Worm (Caenorhabditis elegans): ENCODE results near the gene F53F8.6.

The F53F8.6 gene

DNA sequence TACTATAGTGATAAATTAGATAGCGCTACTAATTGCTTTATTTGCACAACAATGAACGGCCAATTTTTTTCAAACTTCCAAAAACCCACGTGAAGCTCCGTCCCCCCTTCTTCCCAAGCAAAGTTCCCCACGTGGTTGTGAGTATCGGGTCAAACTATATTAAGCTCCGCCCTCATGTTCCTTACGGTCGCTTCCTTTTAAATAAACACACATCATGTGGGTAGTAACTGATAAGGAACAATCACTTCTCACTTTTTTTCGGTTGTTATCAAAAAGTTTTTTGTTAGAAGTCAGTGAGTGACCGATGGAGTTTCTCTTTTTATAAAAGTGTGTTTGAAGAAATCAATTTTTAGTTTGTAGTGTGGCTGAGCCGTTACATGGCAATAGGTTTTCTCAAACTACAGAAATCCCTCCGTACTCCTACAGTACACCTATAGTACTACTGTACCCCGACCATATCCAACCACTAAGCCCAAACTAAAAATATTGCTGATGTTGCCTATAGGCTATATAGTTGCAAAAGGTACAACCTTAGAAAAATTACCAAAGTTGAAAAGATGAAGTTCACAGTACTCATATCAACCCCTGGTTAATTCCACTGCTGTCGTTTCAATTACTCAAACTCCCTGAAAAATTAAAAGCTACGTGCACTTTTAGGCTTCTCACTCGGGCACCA, 8.4 kb downstream of the F53F8.6 start (continued):
- no peak for TF ChIP-seq lin-29 (GFP tag; IDR thresholded peaks at IDR 0.05)
- peak; percentile 88 for TF ChIP-seq nhr-28 (tag; optimal IDR thresholded peaks at IDR 0.05)
- TF ChIP-seq mxl-3 (GFP tag; optimal IDR thresholded peaks at IDR 0.05), result peak; percentile 60
- 0 out of 2 replicates have a peak, but pooled peaks have one; percentile 40 for TF ChIP-seq pha-4 (GFP tag; IDR thresholded peaks at IDR 0.05)
- TF ChIP-seq pha-4 (tag; optimal IDR thresholded peaks at IDR 0.05), result no peak
- peak; percentile 65 for TF ChIP-seq php-3 (GFP tag; IDR thresholded peaks at IDR 0.05)

DNA sequence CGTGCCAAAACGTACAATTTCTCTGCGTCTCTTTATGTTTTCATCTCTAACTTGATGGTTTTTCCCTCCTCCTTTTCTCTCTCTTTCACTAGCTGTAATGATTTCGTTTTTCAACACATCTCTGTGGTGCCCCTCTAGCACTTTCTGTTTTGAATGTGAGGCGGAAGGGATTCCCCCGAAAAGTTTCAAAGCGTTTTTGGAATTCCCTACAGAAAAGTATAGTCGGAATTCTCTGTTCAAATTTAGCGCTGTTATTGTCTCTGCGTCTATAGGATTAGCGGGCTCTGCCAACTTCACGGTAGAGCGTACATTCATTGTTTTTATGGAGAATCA, 8.9 kb downstream of the F53F8.6 start:
- TF ChIP-seq F26F4.8 (GFP tag; conservative IDR thresholded peaks at IDR 0.05) (no peak), ceh-44 (GFP tag; IDR thresholded peaks at IDR 0.05) (no peak), rbr-2 (tag; optimal IDR thresholded peaks at IDR 0.05) (peak; percentile 8), ZK546.5 (tag; optimal IDR thresholded peaks at IDR 0.05) (no peak), dmd-8 (GFP tag; IDR thresholded peaks at IDR 0.05) (no peak), zip-11 (GFP tag; IDR thresholded peaks at IDR 0.05) (no peak), F44E2.7 (GFP tag; IDR thresholded peaks at IDR 0.05) (no peak), F37D6.2 (tag; optimal IDR thresholded peaks at IDR 0.05) (no peak), fkh-10 (GFP tag; optimal IDR thresholded peaks at IDR 0.05) (no peak), Y5F2A.4 (GFP tag; optimal IDR thresholded peaks at IDR 0.05) (no peak), zfp-3 (GFP tag; conservative IDR thresholded peaks at IDR 0.05) (no peak; the same call in 1 of the 2 replicates), ceh-82 (tag; optimal IDR thresholded peaks at IDR 0.05) (no peak), pqm-1 (tag; optimal IDR thresholded peaks at IDR 0.05) (no peak), nhr-41 (GFP tag; IDR thresholded peaks at IDR 0.05) (no peak), nhr-42 (GFP tag; IDR thresholded peaks at IDR 0.05) (no peak), mdt-29 (GFP tag; IDR thresholded peaks at IDR 0.05) (no peak), daf-8 (GFP tag; IDR thresholded peaks at IDR 0.05) (no peak), unc-62 (GFP tag; optimal IDR thresholded peaks at IDR 0.05 in 1 of 2) (peak in 1 of 2 experiments; percentile 79), unc-62 (tag; optimal IDR thresholded peaks at IDR 0.05) (no peak), lin-29 (GFP tag; IDR thresholded peaks at IDR 0.05) (no peak), mep-1 (tag; optimal IDR thresholded peaks at IDR 0.05) (peak; percentile 41), ctbp-1 (GFP tag; IDR thresholded peaks at IDR 0.05) (0 out of 2 replicates have a peak, but pooled peaks have one; percentile 40), zip-2 (tag; optimal IDR thresholded peaks at IDR 0.05) (no peak), lin-15B (tag; optimal IDR thresholded peaks at IDR 0.05) (no peak), hif-1 (tag; optimal IDR thresholded peaks at IDR 0.05) (peak in 1 of 2 experiments; percentile 98), T20F7.1 (GFP tag; optimal IDR thresholded peaks at IDR 0.05) (no peak), daf-16 (GFP tag; optimal IDR thresholded peaks at IDR 0.05) (no peak), daf-16 (tag; optimal IDR thresholded peaks at IDR 0.05) (peak; percentile 14), cey-2 (tag; optimal IDR thresholded peaks at IDR 0.05; ENCODE audit: borderline replicate concordance, insufficient read depth) (no peak), F49E8.2 (tag; optimal IDR thresholded peaks at IDR 0.05; ENCODE audit: borderline replicate concordance) (no peak), aha-1 (tag) (no peak), mdl-1 (tag; optimal IDR thresholded peaks at IDR 0.05) (peak; percentile 40 to 85), saeg-2 (GFP tag; IDR thresholded peaks at IDR 0.05) (no peak), spr-1 (tag; optimal IDR thresholded peaks at IDR 0.05) (no peak), pha-4 (GFP tag; IDR thresholded peaks at IDR 0.05) (no peak), pha-4 (tag; optimal IDR thresholded peaks at IDR 0.05) (no peak), ces-1 (GFP tag; optimal IDR thresholded peaks at IDR 0.05) (no peak), ztf-7 (tag; optimal IDR thresholded peaks at IDR 0.05) (no peak), ZK337.2 (GFP tag; IDR thresholded peaks at IDR 0.05) (no peak), lin-38 (GFP tag; IDR thresholded peaks at IDR 0.05) (no peak), zag-1 (tag; optimal IDR thresholded peaks at IDR 0.05) (no peak), vab-7 (GFP tag; IDR thresholded peaks at IDR 0.05) (no peak), ceh-32 (tag; optimal IDR thresholded peaks at IDR 0.05; ENCODE audit: poor library complexity) (no peak), lin-39 (tag; optimal IDR thresholded peaks at IDR 0.05) (no peak), fos-1 (tag; optimal IDR thresholded peaks at IDR 0.05) (no peak), arid-1 (GFP tag; conservative IDR thresholded peaks at IDR 0.05) (no peak)

All from whole organism, L4 larva.